Worm (Caenorhabditis elegans) whole organism, L4/young adult: Measurements from ENCODE around the gene srlf-17.

Source experiments
- W03F9.2 ChIP-seq: fragments of 150-350 bp; optimal IDR thresholded peaks from 2 replicates; lab custom pipeline; 2014; ENCODE audit warnings: missing biosample characterization, missing genetic modification characterization
- dao-5 ChIP-seq: sonication (generic microtip); optimal IDR thresholded peaks from 2 replicates; lab custom pipeline; 2016; ENCODE audit warnings: missing genotype, missing genetic modification characterization, moderate library complexity, missing compliant biosample characterization
- him-1 ChIP-seq: sonication (generic microtip); optimal IDR thresholded peaks from 2 replicates; lab custom pipeline; 2016; ENCODE audit warnings: missing genotype, missing genetic modification reagents, missing genetic modification characterization, missing compliant biosample characterization

- no peak for TF ChIP-seq W03F9.2 (tag; lab: Kevin White, UChicago)
- TF ChIP-seq dao-5 = no peak
- TF ChIP-seq him-1 (tag; lab: Kevin White, UChicago) = no peak
These were observed 44.0 kb upstream of the srlf-17 start for ce11 chrIV:11146492-11146891.
